Worm (Caenorhabditis elegans): ENCODE measurements around the gene F28F5.4.

DNA sequence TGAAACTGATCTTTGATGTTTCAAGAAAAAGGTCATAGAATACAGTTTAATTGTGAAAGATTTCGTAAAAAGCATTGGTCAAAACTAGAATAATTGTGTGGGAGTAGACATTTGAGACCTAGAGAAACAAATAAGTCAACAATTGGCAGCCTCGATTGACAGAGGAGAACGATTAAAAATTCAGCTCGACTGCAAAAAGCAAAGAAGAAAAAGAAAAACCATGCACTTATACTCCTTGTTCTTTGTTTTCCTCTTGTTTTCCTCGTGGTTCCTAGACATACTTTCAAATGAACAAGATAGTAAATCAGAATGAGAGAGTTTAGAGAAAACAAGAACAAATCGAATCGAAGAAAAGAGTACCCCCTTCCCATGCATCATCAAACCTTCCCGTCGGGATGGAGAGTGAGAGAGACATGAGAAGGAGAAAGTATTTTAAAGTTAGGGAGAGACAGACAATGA lies 40.6 kb upstream of the F28F5.4 start:
- peak; percentile 3 for TF ChIP-seq nhr-25 (tag; optimal IDR thresholded peaks at IDR 0.05)
- TF ChIP-seq zag-1 (tag; optimal IDR thresholded peaks at IDR 0.05) = no peak
- TF ChIP-seq ceh-82 (tag; optimal IDR thresholded peaks at IDR 0.05) = no peak
- TF ChIP-seq ztf-11 (tag; optimal IDR thresholded peaks at IDR 0.05) = no peak
- no peak for TF ChIP-seq egl-27 (tag; optimal IDR thresholded peaks at IDR 0.05)
- no peak for TF ChIP-seq snpc-4 (tag; optimal IDR thresholded peaks at IDR 0.05)
- TF ChIP-seq nhr-28 (tag; optimal IDR thresholded peaks at IDR 0.05) = no peak
- TF ChIP-seq nfya-1 (tag; optimal IDR thresholded peaks at IDR 0.05; ENCODE audit: insufficient read depth) = peak; percentile 33
- no peak for TF ChIP-seq nhr-77 (tag; optimal IDR thresholded peaks at IDR 0.05)
- TF ChIP-seq nhr-12 (tag; optimal IDR thresholded peaks at IDR 0.05) = no peak
- peak; percentile 14 for TF ChIP-seq mdl-1 (tag; optimal IDR thresholded peaks at IDR 0.05)
- TF ChIP-seq elt-1 (tag; optimal IDR thresholded peaks at IDR 0.05) = no peak
- peak; percentile 79 for TF ChIP-seq pha-4 (tag; optimal IDR thresholded peaks at IDR 0.05)
